Worm (Caenorhabditis elegans) whole organism, dauer: ENCODE data around the gene Y80D4G.2.
"Not testable (repeated sequence)": the region's sequence is repeated elsewhere in the genome, so short reads cannot be mapped to it uniquely, and the experiment has no call there.

Experiments
- unc-62 ChIP-seq: sonication (generic microtip); optimal IDR thresholded peaks from 2 replicates; lab custom pipeline; 2017; ENCODE audit warnings: missing biosample characterization, missing genetic modification reagents, missing genetic modification characterization

Y80D4G.2 gene

ce11 chrIII:7594482-7594881 is at the start of gene Y80D4G.2:
Gene Y80D4G.2 (minus strand): TSS chrIII:7594582.
- TF ChIP-seq unc-62 (GFP tag; lab: Kevin White, UChicago), result not testable (repeated sequence)

DNA sequence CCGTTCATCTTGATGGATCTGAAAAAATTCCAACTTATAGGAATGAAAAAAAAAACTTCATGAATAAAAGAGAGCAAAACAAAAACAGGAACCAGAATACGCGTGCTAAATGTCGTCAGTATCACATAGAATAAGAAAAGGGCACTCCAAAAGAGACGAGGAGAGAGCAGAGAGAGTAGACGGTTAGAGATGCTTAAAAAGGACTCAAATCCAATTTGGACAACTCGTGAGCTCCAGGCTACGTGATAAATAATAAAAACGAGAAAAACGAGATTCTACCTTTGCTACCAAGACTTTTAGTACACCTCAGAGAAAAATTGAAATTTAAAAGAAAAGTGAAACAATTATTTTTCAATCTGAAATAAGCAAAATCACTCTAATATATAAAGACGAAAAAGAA is 48.7 kb upstream of the Y80D4G.2 start, which contains the start of gene upp-1:
Gene upp-1, minus strand, starts transcription at position 18 of the 400 bp plus-strand sequence.
- TF ChIP-seq unc-62 (GFP tag; lab: Kevin White, UChicago), result no peak

DNA sequence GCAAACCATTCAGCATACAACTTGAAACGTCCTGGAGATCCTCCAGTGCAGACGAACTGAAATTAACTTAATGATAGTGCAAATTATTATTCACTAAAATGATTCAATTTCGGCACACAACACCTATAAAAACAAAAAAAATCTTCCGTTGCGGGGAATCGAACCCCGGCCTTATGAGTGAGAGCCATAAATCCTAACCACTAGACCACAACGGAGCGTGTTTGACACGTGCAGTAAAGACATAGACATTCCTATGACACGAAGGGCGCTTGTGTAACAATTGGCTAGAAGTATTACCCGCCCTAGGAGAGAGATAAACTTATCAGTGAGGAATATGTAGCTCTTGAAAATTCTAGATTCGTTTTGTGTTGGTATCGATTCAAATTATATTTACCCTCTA is 47.6 kb upstream of the Y80D4G.2 start:
- TF ChIP-seq unc-62 (GFP tag; lab: Kevin White, UChicago), result no peak

DNA sequence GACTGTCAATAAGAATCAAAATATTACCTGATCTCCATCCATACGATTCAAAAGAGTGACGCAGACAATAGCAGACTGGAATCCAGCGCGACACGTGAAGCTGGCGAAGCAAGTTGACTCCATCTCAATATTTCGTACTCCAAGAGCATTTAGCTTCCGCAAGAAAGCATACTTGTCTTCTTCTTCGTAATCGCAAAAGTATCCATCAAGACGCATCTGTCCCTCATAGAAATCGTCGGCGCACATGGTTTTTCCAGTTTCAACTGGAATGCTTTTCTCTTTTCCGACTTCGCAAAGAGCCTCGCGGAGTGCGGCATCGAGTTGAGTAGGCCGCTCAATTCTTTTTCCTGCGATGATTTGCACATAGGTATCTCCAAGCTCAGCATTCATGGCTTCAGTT is 47.0 kb upstream of the Y80D4G.2 start:
- TF ChIP-seq unc-62 (GFP tag; lab: Kevin White, UChicago), result no peak

DNA sequence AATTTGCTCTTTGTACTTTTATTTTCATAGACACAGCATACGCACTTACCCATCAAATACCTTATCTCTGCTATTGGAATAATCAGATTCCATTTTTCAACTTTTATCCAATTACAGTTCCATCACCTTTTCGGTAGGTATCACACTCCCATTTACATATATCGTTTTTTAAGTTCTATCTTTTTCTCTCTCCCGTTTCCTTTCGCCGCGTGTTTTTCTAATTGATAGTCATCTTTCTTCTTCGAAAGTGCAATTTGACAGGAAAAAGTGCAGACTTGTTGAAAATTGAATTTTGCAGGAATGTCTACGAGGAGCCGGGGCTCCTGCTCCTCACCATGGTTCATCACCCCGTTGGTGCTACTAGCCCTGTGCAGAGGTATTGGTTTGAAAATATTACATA is 30.7 kb upstream of the Y80D4G.2 start, which contains the start of gene fbn-1:
Gene fbn-1, plus strand, starts transcription at position 301 of the 400 bp plus-strand sequence.
- TF ChIP-seq unc-62 (GFP tag; lab: Kevin White, UChicago), result no peak

DNA sequence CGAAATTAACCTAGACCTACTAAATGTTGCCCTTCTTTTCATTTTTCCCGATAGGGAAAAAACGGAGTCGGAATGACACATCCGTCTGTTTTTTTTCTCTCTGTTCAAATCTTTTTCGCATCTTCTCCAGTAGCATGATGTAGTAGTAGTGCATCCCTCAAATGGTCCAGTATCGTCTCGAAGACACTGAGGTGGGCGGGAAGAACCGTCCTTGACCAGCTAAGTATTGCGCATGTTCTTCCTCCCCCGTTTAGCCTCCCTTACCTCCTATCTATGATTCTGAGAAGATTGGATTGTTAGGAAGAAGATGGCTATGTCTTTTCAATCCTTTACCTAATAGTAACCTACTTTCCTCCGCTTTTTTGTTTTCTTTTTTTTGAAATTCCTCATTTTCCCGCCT is 28.5 kb upstream of the Y80D4G.2 start:
- TF ChIP-seq unc-62 (GFP tag; lab: Kevin White, UChicago), result no peak

ce11 chrIII:7621355-7621754 is 27.0 kb upstream of the Y80D4G.2 start:
- TF ChIP-seq unc-62 (GFP tag; lab: Kevin White, UChicago), result no peak

DNA sequence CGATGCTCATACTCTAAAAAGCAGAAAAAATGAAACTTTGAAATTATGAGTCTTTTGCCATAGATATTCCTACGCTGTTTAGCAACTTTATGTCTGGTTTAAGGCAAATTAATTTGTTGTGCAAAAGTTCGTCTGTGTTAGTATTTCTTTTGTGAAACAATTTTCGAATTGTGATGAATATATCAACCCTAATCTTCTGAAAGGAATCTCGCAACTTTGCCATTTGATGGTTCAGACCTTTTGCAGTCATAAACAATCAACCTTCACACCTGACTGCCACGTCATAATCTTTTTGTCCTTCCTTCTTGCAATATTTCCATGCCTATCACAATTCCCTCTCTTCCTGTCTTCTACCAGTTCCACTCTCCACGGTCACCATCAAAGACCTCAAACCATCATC is 25.5 kb upstream of the Y80D4G.2 start:
- no peak for TF ChIP-seq unc-62 (GFP tag; lab: Kevin White, UChicago)

DNA sequence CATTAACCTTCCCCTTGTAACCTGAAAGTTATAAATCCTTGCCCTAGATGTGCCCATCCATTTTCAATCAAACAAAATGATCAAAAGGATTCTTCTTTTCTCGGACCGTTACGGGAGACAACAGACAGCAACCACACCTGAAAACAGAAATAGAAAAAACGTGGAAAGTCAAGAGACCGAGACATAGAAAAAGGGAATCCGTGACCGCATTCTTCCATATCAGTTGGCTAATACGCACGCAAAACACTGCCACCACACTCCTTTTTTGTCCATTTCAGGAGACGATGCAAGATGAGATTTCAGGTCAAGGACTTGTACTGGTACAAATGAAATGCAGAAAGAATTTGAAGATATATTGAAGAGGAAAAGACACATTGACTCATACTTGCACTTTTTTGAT is 23.9 kb upstream of the Y80D4G.2 start:
- no peak for TF ChIP-seq unc-62 (GFP tag; lab: Kevin White, UChicago)

ce11 chrIII:7616228-7616627 is 21.8 kb upstream of the Y80D4G.2 start, which contains the start of gene T04A6.1:
Gene T04A6.1 (plus strand): TSS chrIII:7616528.
- TF ChIP-seq unc-62 (GFP tag; lab: Kevin White, UChicago), result no peak

- no peak for TF ChIP-seq unc-62 (GFP tag; lab: Kevin White, UChicago)
These were observed 20.1 kb upstream of the Y80D4G.2 start, which contains the start of gene T04A6.2 for ce11 chrIII:7614530-7614929. Gene T04A6.2 (plus strand): TSS chrIII:7614830.

DNA sequence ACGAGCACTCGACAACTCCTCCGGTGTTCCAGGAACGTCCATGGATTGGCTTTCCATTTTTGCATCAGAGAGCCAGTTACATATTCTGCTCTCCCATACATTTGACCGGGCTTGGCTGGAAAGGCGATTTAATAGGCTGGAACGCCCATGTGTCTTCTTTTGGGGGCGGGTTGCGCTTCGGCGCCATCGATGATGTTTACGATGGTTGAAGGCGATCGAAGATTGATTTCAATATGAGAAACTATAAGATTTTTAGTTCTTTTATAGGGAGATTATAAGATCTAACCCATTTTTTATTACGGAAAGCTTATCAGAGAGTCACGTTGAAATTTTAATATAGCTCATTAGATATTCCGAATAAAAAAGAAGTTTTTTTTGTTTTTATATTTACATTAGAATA is 14.8 kb upstream of the Y80D4G.2 start, which contains the start of gene nsph-4.3:
Gene nsph-4.3, minus strand, starts transcription at position 101 of the 400 bp plus-strand sequence.
- TF ChIP-seq unc-62 (GFP tag; lab: Kevin White, UChicago), result no peak

DNA sequence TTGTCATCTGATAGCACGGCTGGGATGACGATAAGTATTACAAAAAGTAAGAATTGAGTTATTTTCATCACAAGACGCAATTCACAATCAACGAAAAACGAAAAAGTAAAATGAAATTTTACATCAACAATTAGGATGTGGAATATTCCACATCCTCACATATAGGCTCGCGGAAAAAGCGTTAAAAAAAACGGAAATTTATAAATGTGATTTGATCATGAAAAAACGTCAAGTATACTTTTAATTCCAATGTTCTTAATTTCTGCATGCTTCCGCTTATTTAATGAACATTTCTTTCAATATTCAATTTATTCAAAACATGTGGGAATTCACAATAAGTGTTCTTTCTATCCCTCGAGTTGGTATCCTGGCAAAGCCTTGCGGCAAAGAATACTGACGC is 13.8 kb upstream of the Y80D4G.2 start, which contains the start of gene T04A6.3:
Gene T04A6.3, minus strand, starts transcription at position 101 of the 400 bp plus-strand sequence.
- no peak for TF ChIP-seq unc-62 (GFP tag; lab: Kevin White, UChicago)

DNA sequence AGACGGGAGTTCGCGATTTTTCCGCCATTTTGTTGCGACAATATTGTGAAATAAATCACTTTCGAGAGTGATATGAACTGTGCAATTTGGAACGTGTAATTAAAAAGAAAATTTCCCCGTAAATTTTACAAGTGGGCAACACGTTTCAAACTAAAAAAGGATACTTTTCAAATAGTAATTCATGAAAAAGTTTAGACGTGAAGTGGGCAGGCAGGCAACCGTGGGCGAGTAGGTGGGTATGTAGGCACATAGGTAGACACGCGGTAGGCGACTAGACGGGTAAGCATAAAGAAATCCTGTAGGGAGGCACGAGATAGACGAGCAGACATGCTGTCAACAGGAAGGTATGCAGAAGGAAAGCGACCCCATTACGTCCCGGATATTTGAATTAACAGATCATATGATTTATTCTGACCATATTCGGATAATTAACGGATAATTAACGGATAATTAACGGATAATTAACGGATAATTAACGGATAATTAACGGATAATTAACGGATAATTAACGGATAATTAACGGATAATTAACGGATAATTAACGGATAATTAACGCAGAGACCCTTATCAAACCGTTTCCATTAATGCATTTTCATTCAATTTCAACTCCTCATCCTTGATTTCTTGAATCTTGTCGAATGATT is 975 bp downstream of the Y80D4G.2 start, which contains the start of gene R13A5.11:
Gene R13A5.11, minus strand, starts transcription at position 51 of the 644 bp plus-strand sequence.
- no peak for TF ChIP-seq unc-62 (GFP tag; lab: Kevin White, UChicago)

ce11 chrIII:7588214-7588613 is 6.2 kb downstream of the Y80D4G.2 start, which contains the start of gene R13A5.15:
Gene R13A5.15 (minus strand): TSS chrIII:7588314.
- no peak for TF ChIP-seq unc-62 (GFP tag; lab: Kevin White, UChicago)

DNA sequence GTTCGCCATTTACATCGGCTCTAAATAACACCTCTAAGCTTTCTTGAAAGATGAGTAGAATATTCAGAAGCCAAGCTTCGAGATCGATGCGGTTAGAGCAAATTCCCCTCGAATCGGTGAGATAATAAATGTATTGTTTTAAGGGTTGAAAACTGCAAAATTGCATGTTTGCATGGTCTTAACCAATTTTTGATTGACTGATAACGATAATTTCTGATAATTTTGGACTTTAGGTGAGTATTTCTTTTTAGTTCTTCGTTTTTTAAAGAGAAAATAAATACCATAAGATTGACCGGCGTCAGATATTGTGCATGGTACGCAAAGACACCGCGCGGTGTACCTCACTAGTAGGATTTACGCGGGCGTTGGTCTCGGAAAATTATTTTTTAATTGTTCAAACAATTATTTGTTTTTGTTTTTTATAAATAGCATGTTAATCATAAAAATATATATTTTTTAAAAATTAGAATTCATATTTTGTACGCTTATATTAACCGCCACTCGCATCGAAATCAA is 10.2 kb downstream of the Y80D4G.2 start, which contains the start of gene cup-5:
Gene cup-5, plus strand, starts transcription at position 51 of the 516 bp plus-strand sequence.
- no peak for TF ChIP-seq unc-62 (GFP tag; lab: Kevin White, UChicago)
